Worm (Caenorhabditis elegans) whole organism, young adult: ENCODE measurements around the gene Y49E10.27.

Experiments used
- B0261.1 ChIP-seq: sonication (generic microtip); optimal IDR thresholded peaks from 2 replicates; lab custom pipeline; 2016; ENCODE audit warnings: mild to moderate bottlenecking, missing genetic modification characterization, moderate library complexity, missing compliant biosample characterization
- C17E4.6 ChIP-seq: fragments of 200-800 bp; sonication (Bioruptor generic); IDR thresholded peaks from 2 replicates; pipeline ENCODE4 v1.3.6; 2022; ENCODE audit warnings: missing genetic modification reagents, missing genetic modification characterization, missing compliant biosample characterization
- F37B4.10 ChIP-seq: fragments of 200-800 bp; sonication (Bioruptor generic); IDR thresholded peaks from 2 replicates; pipeline ENCODE4 v1.3.6; 2022; ENCODE audit warnings: missing genetic modification characterization, missing compliant biosample characterization
- K11D2.4 ChIP-seq: fragments of 200-800 bp; sonication (Bioruptor generic); IDR thresholded peaks from 2 replicates; pipeline ENCODE4 v1.3.6; 2022; ENCODE audit warnings: missing genetic modification reagents, missing genetic modification characterization, missing compliant biosample characterization
- Y53G8AR.9 ChIP-seq: fragments of 200-800 bp; sonication (Bioruptor generic); conservative IDR thresholded peaks from 2 replicates; pipeline ENCODE4 v1.3.6; 2022; ENCODE audit warnings: missing genetic modification reagents, missing genetic modification characterization, missing compliant biosample characterization
- dox-1 ChIP-seq: fragments of 200-800 bp; sonication (Bioruptor generic); IDR thresholded peaks from 2 replicates; pipeline ENCODE4 v1.3.6; 2022; ENCODE audit warnings: missing genetic modification reagents, missing genetic modification characterization, missing compliant biosample characterization
- egl-44 ChIP-seq: fragments of 200-800 bp; sonication (Bioruptor generic); IDR thresholded peaks from 2 replicates; pipeline ENCODE4 v1.3.6; 2022; ENCODE audit warnings: missing genetic modification reagents, missing genetic modification characterization, missing compliant biosample characterization
- ets-4 ChIP-seq: fragments of 200-800 bp; sonication (Bioruptor generic); optimal IDR thresholded peaks from 2 replicates; lab custom pipeline; 2018; ENCODE audit warnings: mild to moderate bottlenecking, missing genetic modification characterization, missing compliant biosample characterization
- hsf-1 ChIP-seq: fragments of 200-800 bp; sonication (Bioruptor generic); IDR thresholded peaks from 2 replicates; pipeline ENCODE4 v1.3.6; 2022; ENCODE audit warnings: missing genetic modification reagents, missing genetic modification characterization, missing compliant biosample characterization
- mxl-1 ChIP-seq: sonication (generic microtip); optimal IDR thresholded peaks from 2 replicates; lab custom pipeline; 2016; ENCODE audit warnings: missing genetic modification characterization, missing compliant biosample characterization
- pbrm-1 ChIP-seq: fragments of 200-800 bp; sonication (Bioruptor generic); IDR thresholded peaks from 2 replicates; pipeline ENCODE4 v1.3.6; 2022; ENCODE audit warnings: missing genetic modification reagents, missing genetic modification characterization, missing compliant biosample characterization
- sea-2 ChIP-seq: fragments of 200-800 bp; sonication (Bioruptor generic); IDR thresholded peaks from 2 replicates; pipeline ENCODE4 v1.3.6; 2022; ENCODE audit warnings: missing genetic modification characterization, missing compliant biosample characterization
- snpc-4 ChIP-seq, 5 experiments: fragments of 150-350 bp in 1 of 5; sonication (generic microtip) in 4 of 5; optimal IDR thresholded peaks; 2 replicates each; lab custom pipeline; 2014 to 2018; ENCODE audit warnings: missing genetic modification characterization in 5 of 5, missing biosample characterization in 3 of 5, antibody characterized with exemption in 2 of 5, mild to moderate bottlenecking in 2 of 5, missing compliant biosample characterization in 2 of 5, missing genotype in 2 of 5, moderate library complexity in 2 of 5, missing genetic modification reagents in 1 of 5
- unc-130 ChIP-seq: sonication (generic microtip); optimal IDR thresholded peaks from 2 replicates; lab custom pipeline; 2016; ENCODE audit warnings: missing genetic modification reagents, missing genetic modification characterization, missing compliant biosample characterization

ce11 chrIII:12430209-12430608 lies 4.0 kb upstream of the Y49E10.27 start, which contains the start of gene Y49E10.16:
- TF ChIP-seq ets-4 (GFP tag; lab: Kevin White, UChicago) (no peak), dox-1 (GFP tag; lab: Robert Waterston, UW) (no peak), K11D2.4 (GFP tag; lab: Robert Waterston, UW) (no peak), mxl-1 (no peak), Y53G8AR.9 (GFP tag; lab: Robert Waterston, UW) (no peak), C17E4.6 (no peak), hsf-1 (GFP tag; lab: Robert Waterston, UW) (no peak), F37B4.10 (GFP tag; lab: Robert Waterston, UW) (no peak), B0261.1 (tag; lab: Kevin White, UChicago) (no peak), snpc-4 (GFP tag; optimal IDR thresholded peaks at IDR 0.05; lab: Kevin White, UChicago) (no peak), snpc-4 (tag; optimal IDR thresholded peaks at IDR 0.05; lab: Kevin White, UChicago) (no peak), egl-44 (GFP tag; lab: Robert Waterston, UW) (no peak), sea-2 (GFP tag; lab: Robert Waterston, UW) (no peak), unc-130 (no peak), pbrm-1 (GFP tag; lab: Robert Waterston, UW) (no peak)
